Fruit fly (Drosophila melanogaster): ENCODE results near the gene Keap1.

The Keap1 gene

dm6 chr3R:17072526-17073114 lies 7.1 kb downstream of the Keap1 start, which contains the start of the genes Ns1 and mRpS11 (continued):
- TF ChIP-seq Dad (GFP tag; optimal IDR thresholded peaks at IDR 0.05) = peak; percentile 70
- TF ChIP-seq CG17361 (GFP tag; IDR thresholded peaks at IDR 0.05) = 0 out of 3 replicates have a peak, but pooled peaks have one; percentile 35
- TF ChIP-seq wor (GFP tag; IDR thresholded peaks at IDR 0.05) = no peak
- TF ChIP-seq Hsf (GFP tag; optimal IDR thresholded peaks at IDR 0.05) = peak; percentile 35
- TF ChIP-seq CG13775 (GFP tag; optimal IDR thresholded peaks at IDR 0.05) = peak; percentile 7
- no peak for TF ChIP-seq CG42726 (GFP tag; IDR thresholded peaks at IDR 0.05; ENCODE audit: partially characterized antibody)
- TF ChIP-seq CG31388 (GFP tag; optimal IDR thresholded peaks at IDR 0.05) = no peak
- TF ChIP-seq CG31224 (GFP tag; IDR thresholded peaks at IDR 0.05) = no peak
- no peak for TF ChIP-seq CG15269 (tag; optimal IDR thresholded peaks at IDR 0.05)
- TF ChIP-seq lilli (GFP tag; optimal IDR thresholded peaks at IDR 0.05) = peak; percentile 24
- no peak for TF ChIP-seq h (optimal IDR thresholded peaks at IDR 0.05)
- peak; percentile 19 for TF ChIP-seq Hr3 (GFP tag; optimal IDR thresholded peaks at IDR 0.05)
- TF ChIP-seq jumu (GFP tag; optimal IDR thresholded peaks at IDR 0.05) = peak; percentile 60
- no peak for TF ChIP-seq C15 (GFP tag; IDR thresholded peaks at IDR 0.05)
- TF ChIP-seq Xbp1 (GFP tag; optimal IDR thresholded peaks at IDR 0.05) = peak; percentile 41
- TF ChIP-seq Hr78 (GFP tag; optimal IDR thresholded peaks at IDR 0.05) = no peak
- TF ChIP-seq dimm (GFP tag; IDR thresholded peaks at IDR 0.05) = no peak
- no peak for TF ChIP-seq CG1792 (GFP tag; optimal IDR thresholded peaks at IDR 0.05)
- TF ChIP-seq Hand (GFP tag; optimal IDR thresholded peaks at IDR 0.05) = no peak
- TF ChIP-seq CG13624 (GFP tag; optimal IDR thresholded peaks at IDR 0.05) = peak; percentile 31
- TF ChIP-seq dati (GFP tag; IDR thresholded peaks at IDR 0.05) = no peak
- peak; percentile 9 for TF ChIP-seq CG17568 (GFP tag; optimal IDR thresholded peaks at IDR 0.05)
- TF ChIP-seq mld (GFP tag; IDR thresholded peaks at IDR 0.05; ENCODE audit: partially characterized antibody) = no peak
- peak; percentile 57; the same call in 2 of the 3 replicates for TF ChIP-seq Opbp (GFP tag; IDR thresholded peaks at IDR 0.05; ENCODE audit: partially characterized antibody)
- TF ChIP-seq CG7786 (GFP tag; optimal IDR thresholded peaks at IDR 0.05) = peak; percentile 55
- no peak for TF ChIP-seq gt (GFP tag; IDR thresholded peaks at IDR 0.05)
- peak; percentile 64 for TF ChIP-seq CG9932 (GFP tag; IDR thresholded peaks at IDR 0.05)
- TF ChIP-seq CG10979 (tag; optimal IDR thresholded peaks at IDR 0.05) = peak; percentile 15
- TF ChIP-seq gcm2 (GFP tag; optimal IDR thresholded peaks at IDR 0.05) = no peak
- TF ChIP-seq CG3726 (GFP tag; IDR thresholded peaks at IDR 0.05) = no peak
- peak; percentile 87; the same call in 2 of the 3 replicates for TF ChIP-seq CG34422 (GFP tag; IDR thresholded peaks at IDR 0.05)
- no peak for TF ChIP-seq ash1 (GFP tag; optimal IDR thresholded peaks at IDR 0.05)
- no peak for TF ChIP-seq pita (GFP tag; optimal IDR thresholded peaks at IDR 0.05)
- no peak for TF ChIP-seq p53 (GFP tag; optimal IDR thresholded peaks at IDR 0.05)
- TF ChIP-seq Aef1 (GFP tag; IDR thresholded peaks at IDR 0.05) = no peak
- no peak for TF ChIP-seq chinmo (GFP tag; IDR thresholded peaks at IDR 0.05; ENCODE audit: partially characterized antibody)
- no peak for TF ChIP-seq inv (GFP tag; IDR thresholded peaks at IDR 0.05; ENCODE audit: partially characterized antibody)
- TF ChIP-seq CG10462 (GFP tag; optimal IDR thresholded peaks at IDR 0.05) = no peak
- peak; percentile 45; the same call in 1 of the 2 replicates for TF ChIP-seq ranshi (GFP tag; IDR thresholded peaks at IDR 0.05)
- peak; percentile 61; the same call in 2 of the 3 replicates for TF ChIP-seq Dbx (GFP tag; IDR thresholded peaks at IDR 0.05)
- no peak for TF ChIP-seq CG11093 (GFP tag; IDR thresholded peaks at IDR 0.05)
- peak; percentile 32 for TF ChIP-seq CG10543 (GFP tag; optimal IDR thresholded peaks at IDR 0.05)
- no peak for TF ChIP-seq CG43689 (GFP tag; IDR thresholded peaks at IDR 0.05)
- TF ChIP-seq CG12769 (tag; optimal IDR thresholded peaks at IDR 0.05) = peak; percentile 57
- no peak for TF ChIP-seq Dip2 (GFP tag; IDR thresholded peaks at IDR 0.05)
- TF ChIP-seq gsb-n (tag; optimal IDR thresholded peaks at IDR 0.05) = peak; percentile 30
- no peak for TF ChIP-seq CG8765 (GFP tag; IDR thresholded peaks at IDR 0.05)
- peak; percentile 34 for TF ChIP-seq CG3281 (GFP tag; optimal IDR thresholded peaks at IDR 0.05)
- TF ChIP-seq CoRest (tag; optimal IDR thresholded peaks at IDR 0.05) = no peak
- TF ChIP-seq wdn (GFP tag; IDR thresholded peaks at IDR 0.05) = no peak
- TF ChIP-seq Rfx (GFP tag; IDR thresholded peaks at IDR 0.05) = peak; percentile 65

All from whole organism, embryonic.